Fruit fly (Drosophila melanogaster): ENCODE data around the gene Rbp6.

- TF ChIP-seq Hr78 (GFP tag; optimal IDR thresholded peaks at IDR 0.05) (no peak), Myc (optimal IDR thresholded peaks at IDR 0.05) (no peak), dl (GFP tag; optimal IDR thresholded peaks at IDR 0.05; ENCODE audit: insufficient read depth in 1 of 2, partially characterized antibody in 2 of 2) (no peak), h (GFP tag; optimal IDR thresholded peaks at IDR 0.05) (no peak), rgr (GFP tag; optimal IDR thresholded peaks at IDR 0.05) (no peak), ey (GFP tag; optimal IDR thresholded peaks at IDR 0.05) (no peak), dmrt93B (GFP tag; optimal IDR thresholded peaks at IDR 0.05) (no peak), usp (GFP tag; optimal IDR thresholded peaks at IDR 0.05) (no peak), HLH106 (tag; optimal IDR thresholded peaks at IDR 0.05) (no peak), br (GFP tag; optimal IDR thresholded peaks at IDR 0.05) (no peak)
These were observed 90.2 kb downstream of the Rbp6 start for dm6 chr3L:17147829-17148228.
